Fruit fly (Drosophila melanogaster): ENCODE results near the gene MFS10.

The MFS10 gene

dm6 chrX:13111832-13112231 is 17.0 kb upstream of the MFS10 start:
- no peak for TF ChIP-seq CG17801 (GFP tag; optimal IDR thresholded peaks at IDR 0.05; ENCODE audit: partially characterized antibody)

- TF ChIP-seq CG17801 (GFP tag; optimal IDR thresholded peaks at IDR 0.05; ENCODE audit: partially characterized antibody), result peak; percentile 43
Measured at dm6 chrX:13112238-13112829, 16.5 kb upstream of the MFS10 start, which contains the start of gene Chpf. Gene Chpf, minus strand, starts transcription at chrX:13112462.

dm6 chrX:13113863-13114407 is 14.9 kb upstream of the MFS10 start:
- no peak for TF ChIP-seq CG17801 (GFP tag; optimal IDR thresholded peaks at IDR 0.05; ENCODE audit: partially characterized antibody)

DNA sequence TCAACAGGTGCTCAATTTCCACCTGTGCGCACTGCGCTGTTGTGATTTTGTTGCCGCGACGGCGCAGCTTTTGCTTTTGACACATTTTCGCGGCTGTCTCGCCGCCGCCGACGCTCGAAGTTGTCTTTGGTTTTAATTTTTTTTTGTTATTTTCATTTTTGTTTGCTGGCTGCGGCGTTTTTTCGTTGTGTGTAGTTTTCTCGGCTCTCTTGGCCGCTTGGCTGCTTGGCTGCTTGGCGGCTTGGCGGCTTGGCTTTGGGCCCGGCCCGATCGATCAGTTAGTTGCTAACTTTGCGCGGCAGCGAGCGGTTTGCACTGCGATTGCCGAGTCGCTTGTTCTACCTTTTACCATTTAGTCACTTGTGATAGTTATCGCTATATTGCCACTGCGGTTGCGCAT is 14.0 kb upstream of the MFS10 start, which contains the start of gene CG42237:
CG42237 (plus strand) TSS at position 271 of the 400 bp plus-strand sequence.
- TF ChIP-seq CG17801 (GFP tag; optimal IDR thresholded peaks at IDR 0.05; ENCODE audit: partially characterized antibody), result peak; percentile 37

DNA sequence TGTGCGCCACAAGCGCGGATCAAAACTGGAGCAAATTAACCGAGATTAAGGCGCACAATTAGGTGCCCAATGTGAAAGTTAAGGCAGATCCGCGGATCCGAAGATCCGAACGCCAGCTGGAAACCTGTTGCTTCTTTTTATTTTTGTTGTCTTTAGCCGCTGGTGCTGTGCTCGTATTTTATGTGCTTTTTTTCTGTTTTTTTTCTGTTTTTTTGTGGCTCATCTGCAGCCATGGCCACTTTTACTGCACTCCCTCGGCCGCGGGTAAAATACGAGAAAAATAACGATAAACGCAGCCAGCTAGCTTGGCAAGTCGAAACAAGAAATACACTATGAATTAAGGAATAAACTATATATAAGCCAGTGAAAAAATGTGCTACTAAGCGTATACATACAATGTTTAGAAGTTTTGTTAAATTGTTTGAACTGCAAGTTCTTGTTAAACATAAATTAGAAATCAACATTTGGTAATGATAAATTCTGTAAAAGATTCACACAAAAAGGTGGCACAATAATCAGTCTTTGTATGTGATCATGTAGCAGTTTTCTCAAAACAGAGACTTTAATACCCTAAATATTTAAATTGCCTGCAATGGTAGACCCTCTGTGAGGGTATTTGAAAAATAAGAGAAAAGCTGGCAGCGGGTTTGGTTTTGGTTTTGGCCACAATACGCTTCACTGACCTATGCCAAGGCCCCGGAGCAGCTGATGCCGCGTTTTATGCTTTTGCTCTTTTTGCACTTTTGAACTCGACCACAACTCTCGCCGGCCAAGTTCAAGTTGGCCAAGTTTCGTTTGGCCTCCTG is 12.2 kb upstream of the MFS10 start:
- TF ChIP-seq CG17801 (GFP tag; optimal IDR thresholded peaks at IDR 0.05; ENCODE audit: partially characterized antibody), result no peak

DNA sequence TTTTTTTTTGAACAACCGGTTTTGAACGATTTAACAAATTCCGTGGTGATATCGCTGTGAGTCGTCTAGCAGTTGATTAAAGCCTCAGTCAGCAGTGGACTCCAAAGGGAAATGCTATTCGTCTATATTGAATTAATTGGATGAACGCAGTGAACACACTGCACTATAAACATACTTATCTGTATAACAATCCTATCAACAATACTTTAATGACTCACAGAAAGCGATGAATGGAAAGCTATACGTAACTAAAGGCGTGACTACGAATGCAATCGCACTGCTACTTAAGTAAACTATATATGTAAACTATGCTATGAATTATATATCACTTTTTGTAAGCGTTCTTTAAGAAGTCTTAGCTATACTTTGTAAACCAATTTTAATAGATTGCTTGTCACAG is 3.3 kb upstream of the MFS10 start:
- no peak for TF ChIP-seq CG17801 (GFP tag; optimal IDR thresholded peaks at IDR 0.05; ENCODE audit: partially characterized antibody)

- no peak for TF ChIP-seq CG17801 (GFP tag; optimal IDR thresholded peaks at IDR 0.05; ENCODE audit: partially characterized antibody)
Measured at dm6 chrX:13127973-13128749, 657 bp upstream of the MFS10 start.

DNA sequence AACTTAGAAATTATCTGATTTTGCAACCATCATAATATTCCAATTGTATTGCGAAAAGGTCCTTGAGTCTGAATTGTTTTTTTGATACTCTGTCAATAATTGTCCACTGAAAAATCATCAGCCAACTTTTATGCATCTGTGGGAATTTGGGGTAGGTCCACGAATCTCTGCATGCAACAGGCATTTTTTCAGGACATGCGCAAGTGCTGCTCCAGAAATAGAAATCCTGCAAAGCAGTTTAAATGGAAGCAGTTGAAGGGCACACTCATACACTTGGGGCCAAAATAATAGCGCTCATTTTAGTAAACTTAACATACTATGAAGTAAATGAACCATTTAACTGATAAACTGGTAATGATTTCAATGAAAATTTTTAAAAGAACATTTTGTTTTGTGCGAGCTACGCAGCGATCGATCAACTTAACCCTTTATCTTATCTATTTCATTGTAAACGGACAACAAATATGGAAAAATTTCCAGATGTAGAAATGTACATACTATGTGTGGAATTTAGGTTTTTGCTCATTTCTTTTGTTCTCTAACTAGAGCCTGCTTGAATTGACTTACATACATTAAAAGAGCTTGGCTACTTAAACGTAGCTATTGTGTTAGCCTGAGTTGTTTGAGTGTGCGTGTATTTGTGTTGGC is 1.5 kb downstream of the MFS10 start:
- TF ChIP-seq CG17801 (GFP tag; optimal IDR thresholded peaks at IDR 0.05; ENCODE audit: partially characterized antibody), result no peak

DNA sequence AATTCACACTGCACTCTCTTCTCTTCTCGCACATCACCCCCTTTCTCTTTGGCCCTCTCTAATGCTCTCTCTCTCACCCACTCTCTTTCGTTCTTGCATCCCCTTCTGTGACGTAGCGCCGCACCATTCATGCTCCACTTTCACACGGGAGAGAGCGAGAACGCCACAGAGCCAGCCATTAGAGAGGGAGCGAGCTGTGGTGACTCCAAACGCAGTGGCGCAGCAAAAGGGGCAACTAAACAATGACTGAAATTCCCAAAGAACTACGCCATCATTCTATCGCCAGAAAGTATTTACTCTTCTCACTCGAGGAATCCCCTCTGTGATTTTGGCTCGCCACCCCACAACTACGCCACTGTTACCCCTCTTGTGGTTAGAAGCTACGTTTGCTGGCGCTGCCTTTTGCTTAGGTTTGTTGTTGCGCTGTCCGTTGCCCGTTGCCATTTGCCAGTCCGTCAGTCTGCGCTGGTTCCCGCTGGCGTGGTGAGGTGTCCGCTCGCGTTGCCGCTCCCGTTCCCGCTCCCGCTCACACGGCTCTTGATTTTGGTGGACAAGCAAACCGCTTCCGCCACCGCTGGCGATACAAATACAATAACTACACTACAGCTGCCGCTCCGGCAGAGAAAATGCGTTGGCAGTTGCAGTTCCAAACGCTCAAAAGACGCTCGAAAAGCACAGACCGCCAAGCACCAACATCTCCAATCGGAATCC is 2.4 kb downstream of the MFS10 start:
- peak; percentile 95 for TF ChIP-seq CG17801 (GFP tag; optimal IDR thresholded peaks at IDR 0.05; ENCODE audit: partially characterized antibody)

DNA sequence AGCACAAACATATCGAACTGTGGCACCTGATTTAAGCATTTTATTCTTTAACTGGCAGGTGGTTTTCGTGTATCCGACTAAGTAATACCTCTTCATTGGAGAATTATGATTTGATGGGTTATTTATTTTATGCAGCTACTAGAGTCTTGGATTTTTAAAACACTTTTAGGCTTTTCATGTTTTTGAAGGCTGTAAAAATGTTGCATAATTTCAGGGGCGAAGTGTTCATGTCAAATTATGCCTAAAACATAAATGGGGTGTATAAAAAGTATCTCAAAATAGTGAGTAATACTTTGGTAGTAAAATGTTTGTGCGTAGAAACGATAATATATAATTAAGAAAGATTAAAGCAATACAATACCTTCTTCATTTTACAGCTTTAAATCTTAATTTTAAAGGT is 6.0 kb downstream of the MFS10 start:
- no peak for TF ChIP-seq CG17801 (GFP tag; optimal IDR thresholded peaks at IDR 0.05; ENCODE audit: partially characterized antibody)

DNA sequence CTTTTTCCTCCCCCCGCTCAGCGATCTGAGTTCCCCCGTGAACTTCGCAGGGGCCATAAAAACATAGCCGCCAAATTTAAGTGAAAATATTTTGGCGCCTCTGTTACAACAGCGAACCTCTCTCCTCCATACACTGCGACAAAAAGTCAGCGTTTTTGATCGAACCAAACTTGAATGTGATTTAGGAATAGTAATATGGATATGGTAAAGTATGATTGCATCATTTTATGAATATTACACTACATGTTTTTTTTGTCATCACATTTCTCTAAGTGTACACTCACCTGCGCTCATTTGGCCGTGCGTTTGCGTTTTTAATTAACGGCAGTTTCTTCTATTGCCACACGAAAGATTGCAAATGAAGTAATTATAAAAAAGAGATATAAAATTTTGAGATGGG is 6.9 kb downstream of the MFS10 start:
- no peak for TF ChIP-seq CG17801 (GFP tag; optimal IDR thresholded peaks at IDR 0.05; ENCODE audit: partially characterized antibody)

- no peak for TF ChIP-seq CG17801 (GFP tag; optimal IDR thresholded peaks at IDR 0.05; ENCODE audit: partially characterized antibody)
Measured at dm6 chrX:13136939-13137697, 8.3 kb downstream of the MFS10 start.

- TF ChIP-seq CG17801 (GFP tag; optimal IDR thresholded peaks at IDR 0.05; ENCODE audit: partially characterized antibody), result no peak
Measured at dm6 chrX:13138887-13139286, 10.1 kb downstream of the MFS10 start, which contains the start of gene CG32645. Gene CG32645, plus strand, starts transcription at chrX:13139199.
